Fruit fly (Drosophila melanogaster) whole organism, pupa: Measurements from ENCODE around the gene Cpr67Fb.

Experiments
- CG10348 ChIP-seq: fragments of 200-800 bp; sonication (Bioruptor generic); IDR thresholded peaks from 2 replicates; pipeline ENCODE4 v1.3.6; 2022; ENCODE audit warnings: missing biosample characterization, missing genetic modification characterization
- CG12605 ChIP-seq: fragments of 200-800 bp; sonication (Bioruptor generic); IDR thresholded peaks from 2 replicates; pipeline ENCODE4 v1.3.6; 2022; ENCODE audit warnings: missing biosample characterization, missing genetic modification characterization
- CG13204 ChIP-seq: fragments of 200-800 bp; sonication (Bioruptor generic); optimal IDR thresholded peaks from 2 replicates; lab custom pipeline; 2018; ENCODE audit warnings: missing biosample characterization, mild to moderate bottlenecking, missing genetic modification characterization, moderate library complexity
- CG14655 ChIP-seq: fragments of 200-800 bp; sonication (Bioruptor generic); optimal IDR thresholded peaks from 3 replicates; lab custom pipeline; 2017; ENCODE audit warnings: mild to moderate bottlenecking, missing biosample characterization, missing genetic modification reagents, missing genetic modification characterization
- CG15710 ChIP-seq: fragments of 200-800 bp; sonication (Bioruptor generic); optimal IDR thresholded peaks from 2 replicates; lab custom pipeline; 2018; ENCODE audit warnings: missing biosample characterization, mild to moderate bottlenecking, missing genetic modification characterization, moderate library complexity
- CG17806 ChIP-seq: fragments of 200-800 bp; sonication (Bioruptor generic); optimal IDR thresholded peaks from 2 replicates; lab custom pipeline; 2018; ENCODE audit warnings: missing biosample characterization, mild to moderate bottlenecking, missing genetic modification characterization, moderate library complexity
- CG32121 ChIP-seq: fragments of 200-800 bp; sonication (Bioruptor generic); IDR thresholded peaks from 2 replicates; pipeline ENCODE4 v1.3.6; 2022; ENCODE audit warnings: missing biosample characterization, missing genetic modification characterization
- CG34367 ChIP-seq: fragments of 200-800 bp; sonication (Bioruptor generic); optimal IDR thresholded peaks from 2 replicates; lab custom pipeline; 2018; ENCODE audit warnings: missing biosample characterization, mild to moderate bottlenecking, missing genetic modification characterization
- CG4496 ChIP-seq: fragments of 200-800 bp; sonication (Bioruptor generic); IDR thresholded peaks from 3 replicates; pipeline ENCODE4 v1.3.6; 2022; ENCODE audit warnings: missing biosample characterization, missing genetic modification characterization
- CG8159 ChIP-seq: fragments of 200-800 bp; sonication (Bioruptor generic); optimal IDR thresholded peaks from 3 replicates; lab custom pipeline; 2018; ENCODE audit warnings: missing biosample characterization, mild to moderate bottlenecking, missing genetic modification characterization, moderate library complexity
- CG8301 ChIP-seq: fragments of 200-800 bp; sonication (Bioruptor generic); optimal IDR thresholded peaks from 2 replicates; lab custom pipeline; 2018; ENCODE audit warnings: missing biosample characterization, mild to moderate bottlenecking, missing genetic modification characterization
- CG9948 ChIP-seq: fragments of 200-800 bp; sonication (Bioruptor generic); optimal IDR thresholded peaks from 2 replicates; lab custom pipeline; 2018; ENCODE audit warnings: missing biosample characterization, mild to moderate bottlenecking, missing genetic modification characterization, moderate library complexity
- D1 ChIP-seq: fragments of 200-800 bp; sonication (Bioruptor generic); optimal IDR thresholded peaks from 2 replicates; lab custom pipeline; 2018; ENCODE audit warnings: missing biosample characterization, mild to moderate bottlenecking, missing genetic modification characterization, moderate library complexity
- EcR ChIP-seq: fragments of 200-800 bp; sonication (Bioruptor generic); optimal IDR thresholded peaks from 3 replicates; lab custom pipeline; 2019; ENCODE audit warnings: missing biosample characterization, missing genetic modification characterization, mild to moderate bottlenecking, moderate library complexity, missing genetic modification reagents
- Ets98B ChIP-seq: fragments of 200-800 bp; sonication (Bioruptor generic); IDR thresholded peaks from 2 replicates; pipeline ENCODE4 v1.3.6; 2022; ENCODE audit warnings: missing biosample characterization, missing genetic modification characterization
- Pif1A ChIP-seq: fragments of 200-800 bp; sonication (Bioruptor generic); optimal IDR thresholded peaks from 3 replicates; lab custom pipeline; 2016; ENCODE audit warnings: missing biosample characterization, missing genetic modification characterization
- Pif1B ChIP-seq: fragments of 200-800 bp; sonication (Bioruptor generic); optimal IDR thresholded peaks from 3 replicates; lab custom pipeline; 2016; ENCODE audit warnings: missing biosample characterization, missing genetic modification characterization
- Snoo ChIP-seq: fragments of 200-800 bp; sonication (Bioruptor generic); optimal IDR thresholded peaks from 3 replicates; lab custom pipeline; 2017; ENCODE audit warnings: missing biosample characterization, mild to moderate bottlenecking, missing genetic modification characterization, inconsistent platforms
- fd96Ca ChIP-seq: fragments of 200-800 bp; sonication (Bioruptor generic); IDR thresholded peaks from 3 replicates; pipeline ENCODE4 v1.3.6; 2022; ENCODE audit warnings: missing biosample characterization, missing genetic modification characterization
- gl ChIP-seq: fragments of 200-800 bp; sonication (Bioruptor generic); optimal IDR thresholded peaks from 2 replicates; lab custom pipeline; 2018; ENCODE audit warnings: missing biosample characterization, mild to moderate bottlenecking, missing genetic modification characterization
- rn ChIP-seq: fragments of 200-800 bp; sonication (Bioruptor generic); IDR thresholded peaks from 2 replicates; pipeline ENCODE4 v1.3.6; 2022; ENCODE audit warnings: missing biosample characterization, missing genetic modification characterization

Gene Cpr67Fb

DNA sequence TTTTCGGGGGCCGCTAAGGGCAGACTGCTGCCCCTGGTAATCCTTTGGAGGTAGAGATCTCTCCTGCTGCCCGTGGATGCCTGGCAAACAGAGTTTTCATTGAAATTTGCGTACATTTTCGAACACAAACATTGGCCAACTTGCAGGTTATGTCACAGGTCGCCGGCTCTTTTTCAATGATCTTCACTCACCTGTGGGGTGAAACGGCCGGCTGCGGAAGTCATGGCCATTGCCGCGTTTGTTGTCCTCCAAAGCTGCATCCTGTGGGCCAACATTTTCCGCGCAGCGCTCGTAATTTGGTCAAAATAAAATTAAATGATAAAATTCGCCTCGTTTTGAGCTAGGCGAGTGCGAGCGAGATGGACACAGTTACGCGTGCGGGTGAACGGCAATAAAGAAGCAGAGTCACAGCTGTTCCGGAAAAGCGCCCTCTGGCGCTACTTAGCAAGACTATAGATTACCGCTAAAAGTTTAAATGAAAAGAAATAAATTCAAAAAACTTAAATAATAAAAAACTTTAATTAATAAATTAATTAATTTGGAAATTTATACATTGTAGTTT, 8.2 kb upstream of the Cpr67Fb start:
- no peak for TF ChIP-seq Snoo (tag; lab: Kevin White, UChicago)
- TF ChIP-seq CG14655 (GFP tag; lab: Kevin White, UChicago) = no peak
- peak; percentile 76 for TF ChIP-seq D1
- TF ChIP-seq CG10348 (GFP tag; lab: Robert Waterston, UW) = no peak
- no peak for TF ChIP-seq CG17806
- TF ChIP-seq rn (GFP tag; lab: Robert Waterston, UW) = no peak

DNA sequence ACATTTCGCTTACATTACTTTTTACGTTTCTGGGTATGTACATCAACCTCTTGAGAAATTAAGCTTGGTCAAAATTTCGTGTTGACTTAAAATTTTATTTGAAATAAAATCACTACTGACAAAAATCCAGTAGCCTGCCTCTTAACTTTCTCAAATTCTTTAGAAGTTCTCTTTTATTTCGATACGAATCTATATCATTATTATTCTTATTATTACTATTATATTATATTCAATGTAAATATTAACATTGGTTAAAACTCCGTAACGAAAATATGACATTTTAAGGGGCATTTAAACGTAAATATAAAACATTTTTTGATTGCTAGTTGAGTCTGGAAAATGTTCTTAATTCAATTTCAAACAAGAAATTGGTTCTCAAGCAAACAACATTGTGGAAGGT, 7.6 kb upstream of the Cpr67Fb start, which contains the start of gene OXA1L:
OXA1L (minus strand) TSS at position 101 of the 400 bp plus-strand sequence.
- no peak for TF ChIP-seq CG13204 (GFP tag; lab: Kevin White, UChicago)
- TF ChIP-seq CG12605 (GFP tag; lab: Robert Waterston, UW) = no peak
- TF ChIP-seq fd96Ca (GFP tag; lab: Robert Waterston, UW) = no peak
- TF ChIP-seq CG34367 (tag; lab: Kevin White, UChicago) = no peak
- no peak for TF ChIP-seq CG9948 (tag; lab: Kevin White, UChicago)
- no peak for TF ChIP-seq Snoo (tag; lab: Kevin White, UChicago)
- no peak for TF ChIP-seq CG8301 (tag; lab: Kevin White, UChicago)
- TF ChIP-seq CG32121 (GFP tag; lab: Robert Waterston, UW) = no peak
- no peak for TF ChIP-seq CG8159
- no peak for TF ChIP-seq Pif1B (GFP tag; lab: Kevin White, UChicago)
- TF ChIP-seq CG4496 (GFP tag; lab: Robert Waterston, UW) = no peak
- TF ChIP-seq, all 21 proteins: peak for 0

- TF ChIP-seq CG34367 (tag; lab: Kevin White, UChicago) = no peak
- no peak for TF ChIP-seq CG15710
- TF ChIP-seq CG4496 (GFP tag; lab: Robert Waterston, UW) = no peak
- TF ChIP-seq fd96Ca (GFP tag; lab: Robert Waterston, UW) = no peak
- no peak for TF ChIP-seq CG9948 (tag; lab: Kevin White, UChicago)
- TF ChIP-seq CG12605 (GFP tag; lab: Robert Waterston, UW) = no peak
- no peak for TF ChIP-seq D1
- TF ChIP-seq CG8159 = no peak
- TF ChIP-seq EcR (GFP tag; lab: Kevin White, UChicago) = no peak
- no peak for TF ChIP-seq CG10348 (GFP tag; lab: Robert Waterston, UW)
- no peak for TF ChIP-seq CG14655 (GFP tag; lab: Kevin White, UChicago)
- TF ChIP-seq CG32121 (GFP tag; lab: Robert Waterston, UW) = no peak
- TF ChIP-seq CG8301 (tag; lab: Kevin White, UChicago) = no peak
- no peak for TF ChIP-seq CG13204 (GFP tag; lab: Kevin White, UChicago)
Observed at dm6 chr3L:10889000-10889691, 4.8 kb upstream of the Cpr67Fb start.

DNA sequence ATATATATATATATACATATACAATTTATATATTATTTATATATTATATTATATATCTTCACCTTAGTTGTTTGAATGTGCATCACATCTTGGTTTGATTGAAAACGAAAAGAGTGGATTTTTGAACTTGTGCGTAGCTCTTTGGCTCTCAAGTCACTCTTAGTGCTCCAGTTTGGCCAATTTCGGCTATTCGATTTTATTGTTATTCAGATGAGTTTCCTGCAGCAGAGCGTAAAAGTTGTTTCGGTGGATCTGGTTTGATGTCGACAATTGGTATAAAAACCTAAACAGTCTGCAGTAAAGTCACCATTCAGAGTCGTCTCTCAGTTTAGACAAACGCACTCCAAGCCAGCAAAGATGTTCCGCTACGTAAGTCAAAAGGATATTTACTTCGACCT, 4.3 kb upstream of the Cpr67Fb start, which contains the start of gene Cpr67Fa1:
Cpr67Fa1 (plus strand) TSS at position 299 of the 398 bp plus-strand sequence.
- TF ChIP-seq Pif1B (GFP tag; lab: Kevin White, UChicago) (no peak), CG13204 (GFP tag; lab: Kevin White, UChicago) (no peak), CG4496 (GFP tag; lab: Robert Waterston, UW) (no peak), fd96Ca (GFP tag; lab: Robert Waterston, UW) (no peak), EcR (GFP tag; lab: Kevin White, UChicago) (no peak), CG12605 (GFP tag; lab: Robert Waterston, UW) (no peak), CG32121 (GFP tag; lab: Robert Waterston, UW) (no peak), Snoo (tag; lab: Kevin White, UChicago) (no peak), CG17806 (no peak), CG8301 (tag; lab: Kevin White, UChicago) (no peak), Ets98B (GFP tag; lab: Robert Waterston, UW) (no peak), CG9948 (tag; lab: Kevin White, UChicago) (no peak), CG10348 (GFP tag; lab: Robert Waterston, UW) (no peak), gl (tag; lab: Kevin White, UChicago) (no peak), CG8159 (no peak), D1 (no peak), Pif1A (GFP tag; lab: Kevin White, UChicago) (no peak)

dm6 chr3L:10891414-10891813, 2.6 kb upstream of the Cpr67Fb start, which contains the start of gene Cpr67Fa2:
Cpr67Fa2 (plus strand) TSS chr3L:10891714.
- TF ChIP-seq D1 (no peak), CG32121 (GFP tag; lab: Robert Waterston, UW) (no peak), CG15710 (no peak), CG12605 (GFP tag; lab: Robert Waterston, UW) (no peak), CG14655 (GFP tag; lab: Kevin White, UChicago) (no peak), CG9948 (tag; lab: Kevin White, UChicago) (no peak), Pif1B (GFP tag; lab: Kevin White, UChicago) (no peak)

DNA sequence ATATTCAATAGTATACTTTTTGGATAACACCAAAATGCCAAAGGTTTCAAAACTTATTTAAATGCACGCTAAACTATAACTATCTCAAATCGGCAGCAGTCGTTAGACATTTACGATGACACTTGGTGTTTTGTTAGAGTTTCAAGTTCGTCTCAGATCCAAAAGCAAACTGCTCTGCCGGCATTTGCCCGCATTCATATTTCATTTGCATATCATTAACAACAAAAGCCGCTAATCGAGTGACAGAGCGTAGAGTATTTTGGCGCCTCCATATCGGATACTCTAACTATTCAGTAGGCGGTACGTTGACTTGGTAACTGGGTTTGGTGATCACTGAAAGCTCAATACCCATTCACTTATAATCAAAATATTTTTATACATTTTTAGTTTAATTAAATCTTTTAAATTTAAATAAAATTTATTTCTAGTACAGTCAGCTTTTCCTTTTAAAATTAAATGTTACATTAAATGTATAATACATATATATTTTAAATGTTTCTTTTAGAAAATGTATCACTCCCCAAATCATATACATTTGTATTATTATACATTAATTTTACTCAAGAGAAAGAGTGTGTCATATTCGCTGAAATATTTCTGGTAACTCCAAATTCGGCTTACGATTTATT, 703 bp upstream of the Cpr67Fb start:
- TF ChIP-seq CG15710 = no peak
- no peak for TF ChIP-seq CG8159
